Fruit fly (Drosophila melanogaster): ENCODE measurements around the gene Ent2.

DNA sequence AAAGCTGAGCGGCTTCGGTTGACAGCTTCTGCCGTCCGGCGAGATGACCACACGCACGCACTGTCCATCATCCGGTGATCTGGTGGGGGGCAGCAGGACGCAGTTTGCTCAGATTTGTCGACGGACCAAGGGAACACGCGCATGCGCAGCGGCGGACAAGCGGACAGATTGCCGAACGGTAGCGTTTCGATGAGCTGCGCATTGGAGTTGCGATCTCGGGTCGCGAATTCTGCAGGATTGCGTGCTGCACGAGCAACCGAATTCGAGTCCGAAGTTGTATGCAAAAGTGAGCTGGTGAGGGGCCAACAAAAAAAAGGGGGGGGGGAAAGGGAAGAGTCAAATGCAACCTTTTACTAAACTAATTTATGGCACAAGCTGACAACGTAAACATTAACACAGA is 28.4 kb upstream of the Ent2 start:
- TF ChIP-seq dac (GFP tag; optimal IDR thresholded peaks at IDR 0.05) (no peak), CG9139 (GFP tag; optimal IDR thresholded peaks at IDR 0.05) (no peak)
